Fruit fly (Drosophila melanogaster) whole organism, embryonic: Measurements from ENCODE around the gene mora.

Experiments used
- Awh ChIP-seq: fragments of 200-800 bp; sonication (Bioruptor generic); IDR thresholded peaks from 2 replicates; pipeline ENCODE4, ENCODE4 v1.3.6; 2022; ENCODE audit warnings: missing biosample characterization, missing genetic modification characterization
- CG10147 ChIP-seq: fragments of 200-800 bp; sonication (Bioruptor generic); optimal IDR thresholded peaks from 2 replicates; lab custom pipeline; 2019; ENCODE audit warnings: missing biosample characterization, mild to moderate bottlenecking, missing genetic modification characterization, moderate library complexity
- CG10431 ChIP-seq: fragments of 200-800 bp; sonication (Bioruptor generic); optimal IDR thresholded peaks from 3 replicates; lab custom pipeline; 2018; ENCODE audit warnings: missing biosample characterization, mild to moderate bottlenecking, missing genetic modification characterization
- CG12299 ChIP-seq: fragments of 200-800 bp; sonication (Bioruptor generic); optimal IDR thresholded peaks from 2 replicates; lab custom pipeline; 2018; ENCODE audit warnings: missing biosample characterization, mild to moderate bottlenecking, missing genetic modification characterization
- CG12391 ChIP-seq: fragments of 200-800 bp; sonication (Bioruptor generic); optimal IDR thresholded peaks from 3 replicates; lab custom pipeline; 2018; ENCODE audit warnings: missing biosample characterization, mild to moderate bottlenecking, missing genetic modification characterization, moderate library complexity
- CG15073 ChIP-seq: fragments of 200-800 bp; sonication (Bioruptor generic); optimal IDR thresholded peaks from 2 replicates; lab custom pipeline; 2016; ENCODE audit warnings: missing biosample characterization, missing genetic modification characterization
- CG16863 ChIP-seq: fragments of 200-800 bp; sonication (Bioruptor generic); optimal IDR thresholded peaks from 3 replicates; lab custom pipeline; 2016; ENCODE audit warnings: missing biosample characterization, missing genetic modification characterization
- CG18262 ChIP-seq: fragments of 200-800 bp; optimal IDR thresholded peaks from 3 replicates; lab custom pipeline; 2019; ENCODE audit warnings: missing biosample characterization, mild to moderate bottlenecking, missing genetic modification characterization, moderate library complexity
- CG1832 ChIP-seq: fragments of 200-800 bp; sonication (Bioruptor generic); optimal IDR thresholded peaks from 2 replicates; lab custom pipeline; 2017; ENCODE audit warnings: missing biosample characterization, mild to moderate bottlenecking, missing genetic modification characterization, inconsistent platforms
- CG2120 ChIP-seq: fragments of 200-800 bp; sonication (Bioruptor generic); optimal IDR thresholded peaks from 3 replicates; lab custom pipeline; 2016; ENCODE audit warnings: missing biosample characterization, missing genetic modification characterization
- CG31388 ChIP-seq: fragments of 200-800 bp; sonication (Bioruptor generic); optimal IDR thresholded peaks from 2 replicates; lab custom pipeline; 2016; ENCODE audit warnings: missing biosample characterization, missing genetic modification characterization
- CG32767 ChIP-seq: fragments of 200-800 bp; sonication (Bioruptor generic); IDR thresholded peaks from 2 replicates; pipeline ENCODE4 v1.3.6; 2022; ENCODE audit warnings: missing biosample characterization, missing genetic modification characterization
- CG33557 ChIP-seq: fragments of 200-800 bp; sonication (Bioruptor generic); optimal IDR thresholded peaks from 2 replicates; lab custom pipeline; 2019; ENCODE audit warnings: missing biosample characterization, mild to moderate bottlenecking, missing genetic modification characterization, moderate library complexity
- CG34376 ChIP-seq: fragments of 200-800 bp; sonication (Bioruptor generic); optimal IDR thresholded peaks from 2 replicates; lab custom pipeline; 2018; ENCODE audit warnings: missing biosample characterization, mild to moderate bottlenecking, missing genetic modification characterization
- CG8281 ChIP-seq: fragments of 200-800 bp; sonication (Bioruptor generic); optimal IDR thresholded peaks from 2 replicates; lab custom pipeline; 2018; ENCODE audit warnings: missing biosample characterization, mild to moderate bottlenecking, missing genetic modification characterization, moderate library complexity
- CHES-1-like ChIP-seq: fragments of 200-800 bp; sonication (Bioruptor generic); optimal IDR thresholded peaks from 2 replicates; lab custom pipeline; 2016; ENCODE audit warnings: missing biosample characterization, missing genetic modification characterization
- Dad ChIP-seq: fragments of 200-800 bp; sonication (Bioruptor generic); optimal IDR thresholded peaks from 3 replicates; lab custom pipeline; 2016; ENCODE audit warnings: missing biosample characterization, missing genetic modification characterization
- Dll ChIP-seq: fragments of 200-800 bp; sonication (Bioruptor generic); IDR thresholded peaks from 4 replicates; pipeline ENCODE4 v1.3.6; 2022; ENCODE audit warnings: missing biosample characterization, missing genetic modification characterization; ENCODE audit not compliant: partially characterized antibody
- ERR ChIP-seq: fragments of 200-800 bp; sonication (Bioruptor generic); optimal IDR thresholded peaks from 2 replicates; lab custom pipeline; 2016; ENCODE audit warnings: missing biosample characterization, missing genetic modification characterization
- Elba2 ChIP-seq: fragments of 200-800 bp; sonication (Bioruptor generic); optimal IDR thresholded peaks from 3 replicates; lab custom pipeline; 2016; ENCODE audit warnings: missing biosample characterization, missing genetic modification characterization
- HHEX ChIP-seq: fragments of 200-800 bp; sonication (Bioruptor generic); optimal IDR thresholded peaks from 3 replicates; lab custom pipeline; 2017; ENCODE audit warnings: missing biosample characterization, mild to moderate bottlenecking, missing genetic modification characterization, missing genetic modification reagents
- Hsf ChIP-seq: fragments of 200-800 bp; sonication (Bioruptor generic); optimal IDR thresholded peaks from 3 replicates; lab custom pipeline; 2016; ENCODE audit warnings: missing biosample characterization, missing genetic modification characterization
- Lhr ChIP-seq: fragments of 200-800 bp; sonication (Bioruptor generic); optimal IDR thresholded peaks from 3 replicates; lab custom pipeline; 2017; ENCODE audit warnings: mild to moderate bottlenecking, missing biosample characterization, missing genetic modification reagents, missing genetic modification characterization
- Oli ChIP-seq: fragments of 200-800 bp; sonication (Bioruptor generic); optimal IDR thresholded peaks from 2 replicates; lab custom pipeline; 2018; ENCODE audit warnings: missing biosample characterization, mild to moderate bottlenecking, missing genetic modification characterization, moderate library complexity
- PHDP ChIP-seq: fragments of 200-800 bp; sonication (Bioruptor generic); optimal IDR thresholded peaks from 3 replicates; lab custom pipeline; 2018; ENCODE audit warnings: missing biosample characterization, mild to moderate bottlenecking, missing genetic modification characterization, moderate library complexity
- Sin3A ChIP-seq: fragments of >200 bp; optimal IDR thresholded peaks from 2 replicates; lab custom pipeline; 2018
- Sry-β ChIP-seq: fragments of 200-800 bp; sonication (Bioruptor generic); optimal IDR thresholded peaks from 2 replicates; lab custom pipeline; 2018; ENCODE audit warnings: missing biosample characterization, mild to moderate bottlenecking, missing genetic modification characterization, moderate library complexity
- Usf ChIP-seq: fragments of 200-800 bp; sonication (Bioruptor generic); optimal IDR thresholded peaks from 2 replicates; lab custom pipeline; 2017; ENCODE audit warnings: missing genotype, missing biosample characterization, missing genetic modification characterization
- az2 ChIP-seq: fragments of 200-800 bp; sonication (Bioruptor generic); optimal IDR thresholded peaks from 3 replicates; lab custom pipeline; 2016; ENCODE audit warnings: missing biosample characterization, missing genetic modification characterization
- bcd ChIP-seq: fragments of 200-800 bp; sonication (Bioruptor generic); optimal IDR thresholded peaks from 2 replicates; lab custom pipeline; 2017; ENCODE audit warnings: missing biosample characterization, mild to moderate bottlenecking, missing genetic modification characterization
- br ChIP-seq: fragments of >200 bp; optimal IDR thresholded peaks from 2 replicates; lab custom pipeline; 2017
- cas ChIP-seq: fragments of 200-800 bp; sonication (Bioruptor generic); IDR thresholded peaks from 2 replicates; pipeline ENCODE4 v1.3.6; 2022; ENCODE audit warnings: missing biosample characterization, missing genetic modification characterization
- dati ChIP-seq: fragments of 200-800 bp; sonication (Bioruptor generic); IDR thresholded peaks from 2 replicates; pipeline ENCODE4 v1.3.6; 2022; ENCODE audit warnings: missing biosample characterization, missing genetic modification characterization
- dpn ChIP-seq, 2 experiments: fragments of 200-800 bp; sonication (Bioruptor generic); optimal IDR thresholded peaks; 3 replicates each; lab custom pipeline; 2016; ENCODE audit warnings: missing biosample characterization in 2 of 2, missing genetic modification characterization in 2 of 2
- fru ChIP-seq: fragments of >200 bp; optimal IDR thresholded peaks from 2 replicates; lab custom pipeline; 2017
- ind ChIP-seq: fragments of 200-800 bp; sonication (Bioruptor generic); optimal IDR thresholded peaks from 3 replicates; lab custom pipeline; 2016; ENCODE audit warnings: missing biosample characterization, missing genetic modification characterization
- jigr1 ChIP-seq: fragments of 200-800 bp; sonication (Bioruptor generic); IDR thresholded peaks from 3 replicates; pipeline ENCODE4 v1.3.6; 2022; ENCODE audit warnings: missing biosample characterization, missing genetic modification characterization
- jing ChIP-seq: fragments of 200-800 bp; sonication (Bioruptor generic); optimal IDR thresholded peaks from 2 replicates; lab custom pipeline; 2018; ENCODE audit warnings: missing biosample characterization, mild to moderate bottlenecking, missing genetic modification characterization
- kay ChIP-seq: fragments of 200-800 bp; sonication (Bioruptor generic); optimal IDR thresholded peaks from 2 replicates; lab custom pipeline; 2016; ENCODE audit warnings: missing biosample characterization, missing genetic modification characterization
- nerfin-2 ChIP-seq: fragments of 200-800 bp; sonication (Bioruptor generic); IDR thresholded peaks from 2 replicates; pipeline ENCODE4 v1.3.6; 2022; ENCODE audit warnings: missing biosample characterization, missing genetic modification characterization; ENCODE audit not compliant: partially characterized antibody
- peb ChIP-seq: fragments of 200-800 bp; sonication (Bioruptor generic); IDR thresholded peaks from 2 replicates; pipeline ENCODE4 v1.3.6; 2022; ENCODE audit warnings: missing biosample characterization, missing genetic modification characterization
- rib ChIP-seq: fragments of 200-800 bp; sonication (Bioruptor generic); IDR thresholded peaks from 2 replicates; pipeline ENCODE4 v1.3.6; 2022; ENCODE audit warnings: missing biosample characterization, missing genetic modification characterization
- ro ChIP-seq: fragments of 200-800 bp; sonication (Bioruptor generic); IDR thresholded peaks from 2 replicates; pipeline ENCODE4 v1.3.6; 2022; ENCODE audit warnings: missing biosample characterization, missing genetic modification characterization
- sim ChIP-seq: fragments of 200-800 bp; sonication (Bioruptor generic); IDR thresholded peaks from 2 replicates; pipeline ENCODE4 v1.3.6; 2022; ENCODE audit warnings: missing biosample characterization, missing genetic modification characterization
- slp2 ChIP-seq: fragments of 200-800 bp; sonication (Bioruptor generic); optimal IDR thresholded peaks from 2 replicates; lab custom pipeline; 2016; ENCODE audit warnings: missing biosample characterization, missing genetic modification characterization
- ssp ChIP-seq: fragments of 200-800 bp; sonication (Bioruptor generic); IDR thresholded peaks from 2 replicates; pipeline ENCODE4 v1.3.6; 2022; ENCODE audit warnings: missing biosample characterization, missing genetic modification characterization
- stwl ChIP-seq: fragments of 200-800 bp; sonication (Bioruptor generic); optimal IDR thresholded peaks from 3 replicates; lab custom pipeline; 2018; ENCODE audit warnings: missing biosample characterization, mild to moderate bottlenecking, missing genetic modification characterization, moderate library complexity
- sug ChIP-seq: fragments of 200-800 bp; optimal IDR thresholded peaks from 2 replicates; lab custom pipeline; 2019; ENCODE audit warnings: missing biosample characterization, mild to moderate bottlenecking, missing genetic modification characterization, moderate library complexity
- tin ChIP-seq: fragments of 200-800 bp; sonication (Bioruptor generic); optimal IDR thresholded peaks from 3 replicates; lab custom pipeline; 2016; ENCODE audit warnings: missing biosample characterization, missing genetic modification characterization
- ttk ChIP-seq: fragments of 200-800 bp; sonication (Bioruptor generic); IDR thresholded peaks from 2 replicates; pipeline ENCODE4 v2.1.2; 2022; ENCODE audit warnings: missing biosample characterization, missing genetic modification characterization
- twi ChIP-seq: fragments of 200-800 bp; optimal IDR thresholded peaks from 2 replicates; lab custom pipeline; 2019; ENCODE audit warnings: missing biosample characterization, mild to moderate bottlenecking, missing genetic modification characterization, moderate library complexity
- unc-4 ChIP-seq: fragments of 200-800 bp; sonication (Bioruptor generic); IDR thresholded peaks from 2 replicates; pipeline ENCODE4 v1.3.6; 2022; ENCODE audit warnings: missing biosample characterization, missing genetic modification characterization; ENCODE audit not compliant: partially characterized antibody

mora gene

DNA sequence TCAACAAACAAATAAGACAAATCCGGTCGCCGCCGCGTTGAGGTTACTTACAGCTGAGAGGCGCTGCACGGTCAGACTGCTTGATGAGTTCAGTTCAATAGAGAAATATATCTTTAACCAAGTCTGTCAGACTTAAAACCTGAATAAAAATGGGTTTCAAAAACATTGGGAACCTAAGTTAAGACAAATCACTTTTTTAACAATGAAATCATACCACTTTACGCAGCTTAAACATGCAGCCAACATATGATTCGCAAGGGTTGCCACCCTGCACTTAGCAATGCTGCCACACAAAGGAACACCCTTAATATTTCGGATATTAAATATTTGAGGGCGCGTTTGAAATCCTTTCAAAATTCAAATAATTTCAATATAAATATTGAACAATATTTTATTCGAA lies 2.5 kb downstream of the mora start, which contains the start of gene CG5515 (continued):
- TF ChIP-seq Dll (GFP tag; lab: Robert Waterston, UW) (peak; percentile 75), sug (tag; lab: Kevin White, UChicago) (peak; percentile 74), CHES-1-like (GFP tag; lab: Kevin White, UChicago) (peak; percentile 76), Hsf (GFP tag; lab: Kevin White, UChicago) (peak; percentile 90), tin (GFP tag; lab: Kevin White, UChicago) (peak; percentile 72), br (lab: Kevin White, UChicago) (no peak), ssp (peak; percentile 80), Usf (GFP tag; lab: Kevin White, UChicago) (peak; percentile 5), Lhr (GFP tag; lab: Kevin White, UChicago) (peak; percentile 30), CG34376 (GFP tag; lab: Kevin White, UChicago) (no peak), rib (GFP tag; lab: Robert Waterston, UW) (no peak), peb (GFP tag; lab: Robert Waterston, UW) (peak; percentile 49), Oli (tag; lab: Kevin White, UChicago) (peak; percentile 57), dpn (GFP tag; optimal IDR thresholded peaks at IDR 0.05; lab: Kevin White, UChicago) (peak in 1 of 2 experiments; percentile 82), ind (GFP tag; lab: Kevin White, UChicago) (peak; percentile 66), kay (GFP tag; lab: Kevin White, UChicago) (peak; percentile 3), jigr1 (GFP tag; lab: Robert Waterston, UW) (peak; percentile 34; the same call in 1 of the 3 replicates), Dad (peak; percentile 86), twi (tag; lab: Kevin White, UChicago) (peak; percentile 41), CG1832 (GFP tag; lab: Kevin White, UChicago) (no peak), unc-4 (GFP tag; lab: Robert Waterston, UW) (peak; percentile 58), CG12391 (peak; percentile 85), nerfin-2 (GFP tag; lab: Robert Waterston, UW) (peak; percentile 88), ttk (GFP tag; lab: Robert Waterston, UW) (peak; percentile 79), Sry-β (GFP tag; lab: Kevin White, UChicago) (no peak), jing (peak; percentile 52), Awh (GFP tag; lab: Robert Waterston, UW) (no peak), stwl (tag; lab: Kevin White, UChicago) (peak; percentile 84), CG33557 (GFP tag; lab: Kevin White, UChicago) (peak; percentile 36), Sin3A (lab: Kevin White, UChicago) (peak; percentile 54), cas (GFP tag; lab: Robert Waterston, UW) (0 out of 2 replicates have a peak, but pooled peaks have one; percentile 9), CG8281 (no peak), CG15073 (GFP tag; lab: Kevin White, UChicago) (no peak), slp2 (GFP tag; lab: Kevin White, UChicago) (peak; percentile 40), CG10147 (GFP tag; lab: Kevin White, UChicago) (no peak), CG18262 (tag; lab: Kevin White, UChicago) (peak; percentile 64), bcd (GFP tag; lab: Kevin White, UChicago) (peak; percentile 64), CG16863 (GFP tag; lab: Kevin White, UChicago) (peak; percentile 71), Elba2 (GFP tag; lab: Kevin White, UChicago) (no peak), CG10431 (GFP tag; lab: Kevin White, UChicago) (no peak), sim (no peak), CG31388 (GFP tag; lab: Kevin White, UChicago) (no peak), ro (GFP tag; lab: Robert Waterston, UW) (peak; percentile 36; the same call in 1 of the 2 replicates), HHEX (GFP tag; lab: Kevin White, UChicago) (no peak), CG12299 (tag; lab: Kevin White, UChicago) (peak; percentile 28), az2 (GFP tag; lab: Kevin White, UChicago) (peak; percentile 63), CG32767 (peak; percentile 75; the same call in 1 of the 2 replicates), ERR (GFP tag; lab: Kevin White, UChicago) (no peak), dati (GFP tag; lab: Robert Waterston, UW) (no peak), fru (lab: Kevin White, UChicago) (no peak), PHDP (tag; lab: Kevin White, UChicago) (peak; percentile 86), CG2120 (GFP tag; lab: Kevin White, UChicago) (peak; percentile 91)
